Fruit fly (Drosophila melanogaster) whole organism, embryonic: ENCODE data around the gene CG14818.

ENCODE experiments used
- Antp ChIP-seq: fragments of 200-800 bp; sonication (Bioruptor generic); optimal IDR thresholded peaks from 3 replicates; lab custom pipeline; 2016; ENCODE audit warnings: missing biosample characterization, missing genetic modification characterization
- Asciz ChIP-seq: fragments of 200-800 bp; sonication (Bioruptor generic); optimal IDR thresholded peaks from 2 replicates; lab custom pipeline; 2017; ENCODE audit warnings: missing biosample characterization, mild to moderate bottlenecking, missing genetic modification characterization, missing genetic modification reagents
- CG10543 ChIP-seq: fragments of 200-800 bp; sonication (Bioruptor generic); optimal IDR thresholded peaks from 3 replicates; lab custom pipeline; 2017; ENCODE audit warnings: missing biosample characterization, mild to moderate bottlenecking, missing genetic modification characterization, moderate library complexity
- CG11398 ChIP-seq: fragments of 200-800 bp; sonication (Bioruptor generic); optimal IDR thresholded peaks from 2 replicates; lab custom pipeline; 2016; ENCODE audit warnings: missing biosample characterization, missing genetic modification characterization
- CG11695 ChIP-seq: fragments of 200-800 bp; sonication (Bioruptor generic); IDR thresholded peaks from 3 replicates; pipeline ENCODE4 v1.3.6; 2022; ENCODE audit warnings: missing biosample characterization, missing genetic modification characterization
- CG11723 ChIP-seq: fragments of 200-800 bp; sonication (Bioruptor generic); optimal IDR thresholded peaks from 2 replicates; lab custom pipeline; 2017; ENCODE audit warnings: missing biosample characterization, mild to moderate bottlenecking, missing genetic modification characterization
- CG12299 ChIP-seq: fragments of 200-800 bp; sonication (Bioruptor generic); optimal IDR thresholded peaks from 2 replicates; lab custom pipeline; 2018; ENCODE audit warnings: missing biosample characterization, mild to moderate bottlenecking, missing genetic modification characterization
- CG13624 ChIP-seq: fragments of 200-800 bp; sonication (Bioruptor generic); optimal IDR thresholded peaks from 2 replicates; lab custom pipeline; 2016; ENCODE audit warnings: missing biosample characterization, missing genetic modification characterization
- CG15269 ChIP-seq: fragments of 200-800 bp; sonication (Bioruptor generic); optimal IDR thresholded peaks from 2 replicates; lab custom pipeline; 2018; ENCODE audit warnings: missing biosample characterization, mild to moderate bottlenecking, missing genetic modification characterization, moderate library complexity
- CG2129 ChIP-seq: fragments of 200-800 bp; sonication (Bioruptor generic); IDR thresholded peaks from 2 replicates; pipeline ENCODE4 v1.3.6; 2022; ENCODE audit warnings: missing biosample characterization, missing genetic modification characterization; ENCODE audit not compliant: partially characterized antibody
- CG2199 ChIP-seq: fragments of 200-800 bp; sonication (Bioruptor generic); IDR thresholded peaks from 3 replicates; pipeline ENCODE4 v1.3.6; 2022; ENCODE audit warnings: missing biosample characterization, missing genetic modification characterization
- CG34224 ChIP-seq: fragments of 200-800 bp; sonication (Bioruptor generic); IDR thresholded peaks from 3 replicates; pipeline ENCODE4 v1.3.6; 2022; ENCODE audit warnings: missing biosample characterization, missing genetic modification characterization; ENCODE audit not compliant: partially characterized antibody
- CG3847 ChIP-seq: fragments of 200-800 bp; sonication (Bioruptor generic); IDR thresholded peaks from 2 replicates; pipeline ENCODE4 v1.3.6; 2022; ENCODE audit warnings: missing biosample characterization, missing genetic modification characterization
- CG4730 ChIP-seq: fragments of 200-800 bp; sonication (Bioruptor generic); IDR thresholded peaks from 2 replicates; pipeline ENCODE4 v1.3.6; 2022; ENCODE audit warnings: missing biosample characterization, missing genetic modification characterization
- CG5245 ChIP-seq: fragments of 200-800 bp; sonication (Bioruptor generic); optimal IDR thresholded peaks from 3 replicates; lab custom pipeline; 2016; ENCODE audit warnings: missing biosample characterization, missing genetic modification characterization
- CG6813 ChIP-seq: fragments of 200-800 bp; sonication (Bioruptor generic); optimal IDR thresholded peaks from 2 replicates; lab custom pipeline; 2017; ENCODE audit warnings: missing biosample characterization, missing genetic modification characterization, mild to moderate bottlenecking, moderate library complexity, missing genetic modification reagents
- CG6854 ChIP-seq: fragments of 200-800 bp; sonication (Bioruptor generic); optimal IDR thresholded peaks from 3 replicates; lab custom pipeline; 2017; ENCODE audit warnings: missing biosample characterization, mild to moderate bottlenecking, missing genetic modification characterization
- CG7271 ChIP-seq: fragments of 200-800 bp; sonication (Bioruptor generic); optimal IDR thresholded peaks from 2 replicates; lab custom pipeline; 2018; ENCODE audit warnings: missing biosample characterization, mild to moderate bottlenecking, missing genetic modification characterization, moderate library complexity
- CG7357 ChIP-seq: fragments of 200-800 bp; sonication (Bioruptor generic); IDR thresholded peaks from 3 replicates; pipeline ENCODE4 v1.3.6; 2022; ENCODE audit warnings: missing biosample characterization, missing genetic modification characterization
- CG8388 ChIP-seq: fragments of 200-800 bp; sonication (Bioruptor generic); optimal IDR thresholded peaks from 2 replicates; lab custom pipeline; 2019; ENCODE audit warnings: missing biosample characterization, mild to moderate bottlenecking, missing genetic modification characterization, moderate library complexity
- Fer3 ChIP-seq: fragments of 200-800 bp; sonication (Bioruptor generic); optimal IDR thresholded peaks from 2 replicates; lab custom pipeline; 2018; ENCODE audit warnings: missing biosample characterization, mild to moderate bottlenecking, missing genetic modification characterization, moderate library complexity
- HLH4C ChIP-seq: fragments of 200-800 bp; sonication (Bioruptor generic); IDR thresholded peaks from 3 replicates; pipeline ENCODE4 v1.3.6; 2022; ENCODE audit warnings: missing biosample characterization, missing genetic modification characterization; ENCODE audit not compliant: partially characterized antibody
- HmgD ChIP-seq: fragments of 200-800 bp; sonication (Bioruptor generic); optimal IDR thresholded peaks from 3 replicates; lab custom pipeline; 2016; ENCODE audit warnings: missing biosample characterization, missing genetic modification characterization
- Myb ChIP-seq: fragments of 200-800 bp; sonication (Bioruptor generic); optimal IDR thresholded peaks from 2 replicates; lab custom pipeline; 2016; ENCODE audit warnings: missing biosample characterization, missing genetic modification characterization
- NFAT ChIP-seq: fragments of 200-800 bp; sonication (Bioruptor generic); IDR thresholded peaks from 2 replicates; pipeline ENCODE4 v1.3.6; 2022; ENCODE audit warnings: missing biosample characterization, missing genetic modification characterization
- Nf-YA ChIP-seq: fragments of 200-800 bp; sonication (Bioruptor generic); IDR thresholded peaks from 2 replicates; pipeline ENCODE4 v1.3.6; 2022; ENCODE audit warnings: missing biosample characterization, missing genetic modification characterization
- Spps ChIP-seq: fragments of 200-800 bp; sonication (Bioruptor generic); optimal IDR thresholded peaks from 2 replicates; lab custom pipeline; 2018; ENCODE audit warnings: missing biosample characterization, mild to moderate bottlenecking, missing genetic modification characterization
- Tbp ChIP-seq: fragments of >200 bp; optimal IDR thresholded peaks from 2 replicates; lab custom pipeline; 2018; ENCODE audit warnings: missing biosample characterization, missing genetic modification characterization
- Xrp1 ChIP-seq: fragments of 200-800 bp; sonication (Bioruptor generic); IDR thresholded peaks from 2 replicates; pipeline ENCODE4 v1.3.6; 2022; ENCODE audit warnings: missing biosample characterization, missing genetic modification characterization
- ato ChIP-seq: fragments of 200-800 bp; sonication (Bioruptor generic); IDR thresholded peaks from 2 replicates; pipeline ENCODE4 v1.3.6; 2022; ENCODE audit warnings: missing biosample characterization, missing genetic modification characterization; ENCODE audit not compliant: partially characterized antibody
- ci ChIP-seq: fragments of 200-800 bp; sonication (Bioruptor generic); IDR thresholded peaks from 3 replicates; pipeline ENCODE4 v1.3.6; 2022; ENCODE audit warnings: missing biosample characterization, missing genetic modification characterization
- cwo ChIP-seq: fragments of 200-800 bp; sonication (Bioruptor generic); optimal IDR thresholded peaks from 3 replicates; lab custom pipeline; 2017; ENCODE audit warnings: missing biosample characterization, missing genetic modification characterization, mild to moderate bottlenecking, moderate library complexity, missing genetic modification reagents
- dimm ChIP-seq: fragments of 200-800 bp; sonication (Bioruptor generic); IDR thresholded peaks from 2 replicates; pipeline ENCODE4 v1.3.6; 2022; ENCODE audit warnings: missing biosample characterization, missing genetic modification characterization
- dpn ChIP-seq, 2 experiments: fragments of 200-800 bp; sonication (Bioruptor generic); optimal IDR thresholded peaks; 3 replicates each; lab custom pipeline; 2016; ENCODE audit warnings: missing biosample characterization in 2 of 2, missing genetic modification characterization in 2 of 2
- gce ChIP-seq: fragments of 200-800 bp; sonication (Bioruptor generic); IDR thresholded peaks from 3 replicates; pipeline ENCODE4 v1.3.6; 2022; ENCODE audit warnings: missing biosample characterization, missing genetic modification characterization
- gcm2 ChIP-seq: fragments of 200-800 bp; sonication (Bioruptor generic); optimal IDR thresholded peaks from 2 replicates; lab custom pipeline; 2016; ENCODE audit warnings: missing biosample characterization, missing genetic modification characterization
- gfzf ChIP-seq: fragments of 200-800 bp; sonication (Bioruptor generic); optimal IDR thresholded peaks from 2 replicates; lab custom pipeline; 2016; ENCODE audit warnings: missing biosample characterization, mild to moderate bottlenecking, missing genetic modification characterization, moderate library complexity
- grn ChIP-seq: fragments of 200-800 bp; sonication (Bioruptor generic); optimal IDR thresholded peaks from 3 replicates; lab custom pipeline; 2017; ENCODE audit warnings: missing biosample characterization, missing genetic modification characterization
- inv ChIP-seq: fragments of 200-800 bp; sonication (Bioruptor generic); IDR thresholded peaks from 2 replicates; pipeline ENCODE4 v1.3.6; 2022; ENCODE audit warnings: missing biosample characterization, missing genetic modification characterization; ENCODE audit not compliant: partially characterized antibody
- ken ChIP-seq: fragments of 200-800 bp; sonication (Bioruptor generic); IDR thresholded peaks from 3 replicates; pipeline ENCODE4 v1.3.6; 2022; ENCODE audit warnings: missing biosample characterization, missing genetic modification characterization
- luna ChIP-seq: fragments of 200-800 bp; sonication (Bioruptor generic); optimal IDR thresholded peaks from 2 replicates; lab custom pipeline; 2016; ENCODE audit warnings: missing biosample characterization, missing genetic modification characterization
- mld ChIP-seq: fragments of 200-800 bp; sonication (Bioruptor generic); IDR thresholded peaks from 3 replicates; pipeline ENCODE4 v1.3.6; 2022; ENCODE audit warnings: missing biosample characterization, missing genetic modification characterization; ENCODE audit not compliant: partially characterized antibody
- nmo ChIP-seq: fragments of 200-800 bp; sonication (Bioruptor generic); optimal IDR thresholded peaks from 2 replicates; lab custom pipeline; 2018; ENCODE audit warnings: missing biosample characterization, mild to moderate bottlenecking, missing genetic modification characterization, moderate library complexity
- phol ChIP-seq: fragments of 200-800 bp; sonication (Bioruptor generic); optimal IDR thresholded peaks from 3 replicates; lab custom pipeline; 2018; ENCODE audit warnings: missing biosample characterization, mild to moderate bottlenecking, missing genetic modification characterization, moderate library complexity
- pros ChIP-seq: fragments of 200-800 bp; sonication (Bioruptor generic); optimal IDR thresholded peaks from 3 replicates; lab custom pipeline; 2019; ENCODE audit warnings: missing biosample characterization, mild to moderate bottlenecking, missing genetic modification characterization, moderate library complexity
- toy ChIP-seq: fragments of 200-800 bp; sonication (Bioruptor generic); IDR thresholded peaks from 2 replicates; pipeline ENCODE4 v1.3.6; 2022; ENCODE audit warnings: missing biosample characterization, missing genetic modification characterization
- twi ChIP-seq: fragments of 200-800 bp; optimal IDR thresholded peaks from 2 replicates; lab custom pipeline; 2019; ENCODE audit warnings: missing biosample characterization, mild to moderate bottlenecking, missing genetic modification characterization, moderate library complexity
- zen2 ChIP-seq: fragments of 200-800 bp; sonication (Bioruptor generic); IDR thresholded peaks from 3 replicates; pipeline ENCODE4 v1.3.6; 2022; ENCODE audit warnings: missing biosample characterization, missing genetic modification characterization; ENCODE audit not compliant: partially characterized antibody
- zfh2 ChIP-seq: fragments of 200-800 bp; sonication (Bioruptor generic); optimal IDR thresholded peaks from 2 replicates; lab custom pipeline; 2016; ENCODE audit warnings: missing biosample characterization, missing genetic modification characterization

Gene CG14818

dm6 chrX:1889926-1890325 lies 10.4 kb upstream of the CG14818 start, which contains the start of the genes trr and mRpL16 (continued):
- TF ChIP-seq luna (GFP tag; lab: Kevin White, UChicago) (no peak), CG5245 (no peak), CG4730 (GFP tag; lab: Robert Waterston, UW) (no peak), Xrp1 (0 out of 2 replicates have a peak, but pooled peaks have one; percentile 7), NFAT (no peak), pros (GFP tag; lab: Kevin White, UChicago) (no peak), gce (GFP tag; lab: Robert Waterston, UW) (peak; percentile 21; the same call in 1 of the 3 replicates), dimm (GFP tag; lab: Robert Waterston, UW) (no peak), twi (tag; lab: Kevin White, UChicago) (peak; percentile 39), ci (GFP tag; lab: Robert Waterston, UW) (0 out of 3 replicates have a peak, but pooled peaks have one; percentile 43), CG11723 (GFP tag; lab: Kevin White, UChicago) (no peak), CG6813 (GFP tag; lab: Kevin White, UChicago) (no peak), toy (GFP tag; lab: Robert Waterston, UW) (no peak), inv (GFP tag; lab: Robert Waterston, UW) (peak; percentile 58), CG6854 (GFP tag; lab: Kevin White, UChicago) (no peak), gfzf (GFP tag; lab: Kevin White, UChicago) (peak; percentile 75), Tbp (no peak), CG12299 (tag; lab: Kevin White, UChicago) (peak; percentile 39), CG2199 (no peak), CG7271 (peak; percentile 14), CG2129 (GFP tag; lab: Robert Waterston, UW) (peak; percentile 44; the same call in 1 of the 2 replicates), phol (tag; lab: Kevin White, UChicago) (peak; percentile 83), CG34224 (GFP tag; lab: Robert Waterston, UW) (0 out of 3 replicates have a peak, but pooled peaks have one; percentile 37), ato (GFP tag; lab: Robert Waterston, UW) (0 out of 2 replicates have a peak, but pooled peaks have one; percentile 45), CG11695 (GFP tag; lab: Robert Waterston, UW) (peak; percentile 39; the same call in 1 of the 3 replicates), CG7357 (GFP tag; lab: Robert Waterston, UW) (0 out of 3 replicates have a peak, but pooled peaks have one; percentile 30), zen2 (peak; percentile 30; the same call in 1 of the 3 replicates), HLH4C (GFP tag; lab: Robert Waterston, UW) (peak; percentile 54; the same call in 2 of the 3 replicates), HmgD (GFP tag; lab: Kevin White, UChicago) (no peak), zfh2 (peak; percentile 65), CG3847 (peak; percentile 62), Nf-YA (GFP tag; lab: Robert Waterston, UW) (no peak), CG8388 (GFP tag; lab: Kevin White, UChicago) (peak; percentile 26), grn (GFP tag; lab: Kevin White, UChicago) (no peak), CG13624 (GFP tag; lab: Kevin White, UChicago) (peak; percentile 39), gcm2 (no peak), CG15269 (no peak), Antp (GFP tag; lab: Kevin White, UChicago) (no peak), dpn (GFP tag; optimal IDR thresholded peaks at IDR 0.05; lab: Kevin White, UChicago) (peak; percentile 33 to 39), Spps (tag; lab: Kevin White, UChicago) (peak; percentile 19), Fer3 (tag; lab: Kevin White, UChicago) (no peak), CG11398 (GFP tag; lab: Kevin White, UChicago) (peak; percentile 27), nmo (GFP tag; lab: Kevin White, UChicago) (peak; percentile 75), mld (GFP tag; lab: Robert Waterston, UW) (0 out of 3 replicates have a peak, but pooled peaks have one; percentile 33), ken (GFP tag; lab: Robert Waterston, UW) (0 out of 3 replicates have a peak, but pooled peaks have one; percentile 10), Myb (peak; percentile 18), cwo (GFP tag; lab: Kevin White, UChicago) (no peak), CG10543 (GFP tag; lab: Kevin White, UChicago) (no peak), Asciz (GFP tag; lab: Kevin White, UChicago) (no peak)
